Worm (Caenorhabditis elegans): ENCODE data around the gene rbm-25.

The rbm-25 gene

ce11 chrV:12552671-12553212, 54.7 kb downstream of the rbm-25 start, which contains the start of gene F45D3.4:
F45D3.4 (minus strand) TSS chrV:12553191.
- TF ChIP-seq unc-62 (GFP tag; optimal IDR thresholded peaks at IDR 0.05) = no peak
